Worm (Caenorhabditis elegans) whole organism, late embryonic: ENCODE results near the gene Y39B6A.69.

Source experiments
- madf-2 ChIP-seq: sonication (generic microtip); optimal IDR thresholded peaks from 2 replicates; lab custom pipeline; 2017; ENCODE audit warnings: missing genetic modification characterization, missing compliant biosample characterization
- npax-4 ChIP-seq: sonication (generic microtip); optimal IDR thresholded peaks from 2 replicates; lab custom pipeline; 2016; ENCODE audit warnings: missing genetic modification characterization, missing compliant biosample characterization

- TF ChIP-seq npax-4 = no peak
- no peak for TF ChIP-seq madf-2 (tag; lab: Kevin White, UChicago)
Observed at ce11 chrV:19119260-19119659, 33.0 kb downstream of the Y39B6A.69 start, which contains the start of gene Y39B6A.13.
